Worm (Caenorhabditis elegans) whole organism, midembryonic: ENCODE measurements around the gene T04F8.2.

Experiments used
- cog-1 ChIP-seq: sonication (generic microtip); optimal IDR thresholded peaks from 2 replicates; lab custom pipeline; 2016; ENCODE audit warnings: missing genetic modification characterization, missing compliant biosample characterization
- flt-1 ChIP-seq: fragments of 200-800 bp; sonication (Bioruptor generic); IDR thresholded peaks from 2 replicates; pipeline ENCODE4 v1.3.6; 2022; ENCODE audit warnings: missing genetic modification characterization, missing compliant biosample characterization
- med-1 ChIP-seq: sonication (generic microtip); optimal IDR thresholded peaks from 2 replicates; lab custom pipeline; 2017; ENCODE audit warnings: missing genetic modification characterization, mild to moderate bottlenecking, missing compliant biosample characterization, antibody characterized with exemption, missing genetic modification reagents; ENCODE audit not compliant: insufficient read depth
- tab-1 ChIP-seq: fragments of 200-800 bp; sonication (Bioruptor generic); IDR thresholded peaks from 2 replicates; pipeline ENCODE4 v1.3.6; 2022; ENCODE audit warnings: missing genetic modification characterization, missing compliant biosample characterization

DNA sequence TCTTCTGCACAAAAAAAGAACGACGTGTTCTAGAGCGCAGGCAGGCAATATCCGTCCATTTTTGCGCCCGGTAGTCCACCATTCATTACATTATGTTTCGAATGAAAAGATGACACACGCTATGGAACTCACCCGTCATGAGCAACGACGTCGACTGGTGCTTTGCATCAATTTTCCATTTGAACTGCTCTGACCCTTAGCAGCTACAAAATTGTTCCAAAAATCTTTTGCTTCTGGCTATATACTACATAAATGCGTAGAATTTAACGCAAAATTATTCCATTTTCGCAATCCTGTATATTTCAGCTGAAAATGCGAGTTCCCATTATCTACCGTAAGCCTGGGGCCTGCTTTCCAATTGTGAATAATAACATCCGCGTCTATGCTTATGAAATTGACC is 2.0 kb upstream of the T04F8.2 start, which contains the start of gene T04F8.3:
- TF ChIP-seq flt-1 = no peak
- no peak for TF ChIP-seq cog-1 (tag; lab: Kevin White, UChicago)
- no peak for TF ChIP-seq tab-1 (GFP tag; lab: Robert Waterston, UW)
- no peak for TF ChIP-seq med-1 (GFP tag; lab: Kevin White, UChicago)
